Fruit fly (Drosophila melanogaster): ENCODE measurements around the gene Ppm1.

- peak; percentile 77 for TF ChIP-seq psq (GFP tag; optimal IDR thresholded peaks at IDR 0.05)
- peak; percentile 78 for TF ChIP-seq Sp1 (GFP tag; optimal IDR thresholded peaks at IDR 0.05)
- peak; percentile 86 for TF ChIP-seq rgr (GFP tag; optimal IDR thresholded peaks at IDR 0.05)
- peak; percentile 30 for TF ChIP-seq CrebA (GFP tag; optimal IDR thresholded peaks at IDR 0.05; ENCODE audit: borderline replicate concordance)
- TF ChIP-seq Rel (GFP tag; optimal IDR thresholded peaks at IDR 0.05), result no peak
- TF ChIP-seq Rel (tag; optimal IDR thresholded peaks at IDR 0.05), result no peak
- peak; percentile 92 for TF ChIP-seq h (GFP tag; optimal IDR thresholded peaks at IDR 0.05)
- TF ChIP-seq br (GFP tag; optimal IDR thresholded peaks at IDR 0.05), result peak; percentile 86
- no peak for TF ChIP-seq Myc (optimal IDR thresholded peaks at IDR 0.05)
- TF ChIP-seq pan (optimal IDR thresholded peaks at IDR 0.05), result peak; percentile 54
These were observed 38.5 kb downstream of the Ppm1 start for dm6 chr3L:619427-620308.

All from whole organism, wandering third instar larva.